Worm (Caenorhabditis elegans): ENCODE measurements around the gene Y116A8A.6.

ce11 chrIV:16868900-16869299 lies 40.3 kb upstream of the Y116A8A.6 start, which contains the start of gene T06A10.106:
- TF ChIP-seq skn-1 (tag; optimal IDR thresholded peaks at IDR 0.05): no peak
- TF ChIP-seq snpc-4 (tag; optimal IDR thresholded peaks at IDR 0.05): no peak
- no peak for TF ChIP-seq elt-1 (tag; optimal IDR thresholded peaks at IDR 0.05)
- no peak for TF ChIP-seq unc-39 (tag; optimal IDR thresholded peaks at IDR 0.05)
- TF ChIP-seq nhr-237 (tag; optimal IDR thresholded peaks at IDR 0.05): no peak
- no peak for TF ChIP-seq ztf-11 (tag; optimal IDR thresholded peaks at IDR 0.05)
- TF ChIP-seq nhr-6 (tag; optimal IDR thresholded peaks at IDR 0.05): no peak
- no peak for TF ChIP-seq ztf-4 (tag; optimal IDR thresholded peaks at IDR 0.05)
